Worm (Caenorhabditis elegans) whole organism, late embryonic: Measurements from ENCODE around the gene Y47D7A.7.

ENCODE experiments used
- C08G9.2 ChIP-seq: sonication (generic microtip); optimal IDR thresholded peaks from 2 replicates; lab custom pipeline; 2016; ENCODE audit warnings: mild to moderate bottlenecking, missing genetic modification characterization, moderate library complexity, missing compliant biosample characterization
- ama-1 ChIP-seq: fragments of 150-350 bp; optimal IDR thresholded peaks from 2 replicates; lab custom pipeline; 2014
- ceh-24 ChIP-seq: sonication (generic microtip); optimal IDR thresholded peaks from 2 replicates; lab custom pipeline; 2016; ENCODE audit warnings: mild to moderate bottlenecking, missing genetic modification characterization, missing compliant biosample characterization
- hlh-30 ChIP-seq: sonication (generic microtip); optimal IDR thresholded peaks from 2 replicates; lab custom pipeline; 2017; ENCODE audit warnings: antibody characterized with exemption, missing genetic modification characterization, missing compliant biosample characterization; ENCODE audit not compliant: insufficient read depth
- nhr-11 ChIP-seq: fragments of 150-350 bp; optimal IDR thresholded peaks from 2 replicates; lab custom pipeline; 2014; ENCODE audit warnings: missing biosample characterization, missing genetic modification characterization
- npax-4 ChIP-seq: sonication (generic microtip); optimal IDR thresholded peaks from 2 replicates; lab custom pipeline; 2016; ENCODE audit warnings: missing genetic modification characterization, missing compliant biosample characterization
- odd-2 ChIP-seq: sonication (generic microtip); optimal IDR thresholded peaks from 2 replicates; lab custom pipeline; 2017; ENCODE audit warnings: antibody characterized with exemption, mild to moderate bottlenecking, missing genetic modification characterization, missing compliant biosample characterization
- pat-9 ChIP-seq: fragments of 200-800 bp; sonication (Bioruptor generic); optimal IDR thresholded peaks from 2 replicates; lab custom pipeline; 2018; ENCODE audit warnings: mild to moderate bottlenecking, missing genetic modification characterization, moderate library complexity, missing compliant biosample characterization
- pha-4 ChIP-seq: fragments of 150-350 bp; optimal IDR thresholded peaks from 2 replicates; lab custom pipeline; 2018; ENCODE audit warnings: missing biosample characterization, missing genetic modification reagents, missing genetic modification characterization
- sox-4 ChIP-seq: sonication (generic microtip); optimal IDR thresholded peaks from 2 replicates; lab custom pipeline; 2017; ENCODE audit warnings: mild to moderate bottlenecking, missing genetic modification characterization, inconsistent platforms, missing compliant biosample characterization
- syd-9 ChIP-seq: sonication (generic microtip); optimal IDR thresholded peaks from 2 replicates; lab custom pipeline; 2016; ENCODE audit warnings: mild to moderate bottlenecking, missing genetic modification characterization, moderate library complexity, missing compliant biosample characterization
- tbx-2 ChIP-seq: sonication (generic microtip); optimal IDR thresholded peaks from 2 replicates; lab custom pipeline; 2016; ENCODE audit warnings: missing genetic modification characterization, missing compliant biosample characterization
- unc-55 ChIP-seq: sonication (generic microtip); optimal IDR thresholded peaks from 2 replicates; lab custom pipeline; 2017; ENCODE audit warnings: missing biosample characterization, missing genetic modification reagents, missing genetic modification characterization

DNA sequence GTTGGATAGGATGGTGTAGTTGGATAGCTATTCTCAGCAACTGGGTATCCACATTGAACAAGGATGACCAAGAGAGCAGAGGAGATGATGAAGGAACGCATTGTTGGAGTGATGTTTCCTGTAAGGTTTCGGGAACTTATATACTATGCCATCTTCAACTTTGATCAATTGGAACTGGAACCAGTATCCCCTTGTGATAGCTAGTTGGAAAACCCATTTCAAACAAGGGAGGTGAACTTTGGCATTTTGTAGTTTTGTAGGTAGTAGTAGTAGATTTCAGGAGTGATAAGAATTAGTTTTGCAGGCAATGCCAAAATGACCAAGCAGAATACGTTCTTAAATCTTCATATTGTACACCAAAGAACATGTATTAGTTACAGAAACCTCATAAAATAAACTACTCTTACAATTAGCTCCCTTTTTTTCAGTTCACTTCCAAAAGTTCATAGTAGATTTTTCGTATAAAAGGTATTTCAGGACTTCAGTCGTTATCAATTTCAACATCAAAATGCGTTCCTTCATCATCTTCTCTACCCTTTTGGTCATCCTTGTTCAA lies at the start of gene Y47D7A.7, which contains the start of gene Y47D7A.2:
- TF ChIP-seq odd-2 (tag; lab: Kevin White, UChicago) (no peak), pat-9 (tag; lab: Kevin White, UChicago) (no peak), syd-9 (tag; lab: Kevin White, UChicago) (no peak), nhr-11 (tag; lab: Kevin White, UChicago) (no peak), ceh-24 (tag; lab: Kevin White, UChicago) (no peak), unc-55 (GFP tag; lab: Kevin White, UChicago) (no peak), ama-1 (lab: Kevin White, UChicago) (no peak), tbx-2 (tag; lab: Kevin White, UChicago) (no peak), npax-4 (no peak), sox-4 (tag; lab: Kevin White, UChicago) (no peak), pha-4 (no peak), C08G9.2 (no peak), hlh-30 (tag; lab: Kevin White, UChicago) (no peak)
